Fruit fly (Drosophila melanogaster) whole organism, embryonic: ENCODE measurements around the gene dor.

Experiments
- Antp ChIP-seq: fragments of 200-800 bp; sonication (Bioruptor generic); optimal IDR thresholded peaks from 3 replicates; lab custom pipeline; 2016; ENCODE audit warnings: missing biosample characterization, missing genetic modification characterization
- CG10979 ChIP-seq: fragments of 200-800 bp; sonication (Bioruptor generic); optimal IDR thresholded peaks from 2 replicates; lab custom pipeline; 2018; ENCODE audit warnings: missing biosample characterization, mild to moderate bottlenecking, missing genetic modification characterization, moderate library complexity
- CG12071 ChIP-seq: fragments of 200-800 bp; sonication (Bioruptor generic); optimal IDR thresholded peaks from 3 replicates; lab custom pipeline; 2018; ENCODE audit warnings: missing biosample characterization, mild to moderate bottlenecking, missing genetic modification characterization
- CG12659 ChIP-seq: fragments of 200-800 bp; sonication (Bioruptor generic); optimal IDR thresholded peaks from 3 replicates; lab custom pipeline; 2017; ENCODE audit warnings: mild to moderate bottlenecking, missing biosample characterization, missing genetic modification reagents, missing genetic modification characterization
- CG13624 ChIP-seq: fragments of 200-800 bp; sonication (Bioruptor generic); optimal IDR thresholded peaks from 2 replicates; lab custom pipeline; 2016; ENCODE audit warnings: missing biosample characterization, missing genetic modification characterization
- CG1529 ChIP-seq: fragments of 200-800 bp; sonication (Bioruptor generic); optimal IDR thresholded peaks from 3 replicates; lab custom pipeline; 2018; ENCODE audit warnings: missing biosample characterization, missing genetic modification characterization
- CG1647 ChIP-seq: fragments of 200-800 bp; sonication (Bioruptor generic); optimal IDR thresholded peaks from 3 replicates; lab custom pipeline; 2016; ENCODE audit warnings: missing biosample characterization, missing genetic modification characterization
- CG18262 ChIP-seq: fragments of 200-800 bp; optimal IDR thresholded peaks from 3 replicates; lab custom pipeline; 2019; ENCODE audit warnings: missing biosample characterization, mild to moderate bottlenecking, missing genetic modification characterization, moderate library complexity
- CG3838 ChIP-seq: fragments of 200-800 bp; sonication (Bioruptor generic); optimal IDR thresholded peaks from 3 replicates; lab custom pipeline; 2016; ENCODE audit warnings: missing biosample characterization, missing genetic modification characterization
- CG5245 ChIP-seq: fragments of 200-800 bp; sonication (Bioruptor generic); optimal IDR thresholded peaks from 3 replicates; lab custom pipeline; 2016; ENCODE audit warnings: missing biosample characterization, missing genetic modification characterization
- CG7372 ChIP-seq: fragments of 200-800 bp; sonication (Bioruptor generic); IDR thresholded peaks from 2 replicates; pipeline ENCODE4 v1.3.6; 2022; ENCODE audit warnings: missing biosample characterization, missing genetic modification characterization
- CG9817 ChIP-seq: fragments of 200-800 bp; sonication (Bioruptor generic); optimal IDR thresholded peaks from 2 replicates; lab custom pipeline; 2018; ENCODE audit warnings: missing biosample characterization, mild to moderate bottlenecking, missing genetic modification characterization, moderate library complexity
- CG9932 ChIP-seq: fragments of 200-800 bp; sonication (Bioruptor generic); IDR thresholded peaks from 2 replicates; pipeline ENCODE4 v1.3.6; 2022; ENCODE audit warnings: missing biosample characterization, missing genetic modification characterization
- CTCF ChIP-seq: fragments of 200-800 bp; sonication (Bioruptor generic); optimal IDR thresholded peaks from 2 replicates; lab custom pipeline; 2017; ENCODE audit warnings: missing biosample characterization, mild to moderate bottlenecking, missing genetic modification characterization, moderate library complexity
- Camta ChIP-seq: fragments of 200-800 bp; sonication (Bioruptor generic); optimal IDR thresholded peaks from 2 replicates; lab custom pipeline; 2016; ENCODE audit warnings: missing biosample characterization, missing genetic modification characterization
- Chrac-16 ChIP-seq: fragments of 200-800 bp; sonication (Bioruptor generic); optimal IDR thresholded peaks from 3 replicates; lab custom pipeline; 2016; ENCODE audit warnings: missing biosample characterization, missing genetic modification characterization
- D19A ChIP-seq: fragments of 200-800 bp; optimal IDR thresholded peaks from 3 replicates; lab custom pipeline; 2019; ENCODE audit warnings: missing biosample characterization, mild to moderate bottlenecking, missing genetic modification characterization, moderate library complexity
- Dip2 ChIP-seq: fragments of 200-800 bp; sonication (Bioruptor generic); IDR thresholded peaks from 2 replicates; pipeline ENCODE4 v1.3.6; 2022; ENCODE audit warnings: missing biosample characterization, missing genetic modification characterization
- E2f1 ChIP-seq: fragments of 200-800 bp; sonication (Bioruptor generic); IDR thresholded peaks from 2 replicates; pipeline ENCODE4 v1.3.6; 2022; ENCODE audit warnings: missing biosample characterization, missing genetic modification characterization
- Eip74EF ChIP-seq, 2 experiments: fragments of 200-800 bp in 1 of 2; fragments of >200 bp in 1 of 2; sonication (Bioruptor generic) in 1 of 2; optimal IDR thresholded peaks; 2 replicates each; lab custom pipeline; 2017 to 2019; ENCODE audit warnings: missing biosample characterization in 2 of 2, missing genetic modification characterization in 2 of 2, mild to moderate bottlenecking in 1 of 2, moderate library complexity in 1 of 2
- GATAe ChIP-seq: fragments of 200-800 bp; sonication (Bioruptor generic); conservative IDR thresholded peaks from 2 replicates; pipeline ENCODE4 v1.3.6; 2022; ENCODE audit warnings: missing biosample characterization, missing genetic modification characterization
- Gsc ChIP-seq: fragments of 200-800 bp; sonication (Bioruptor generic); IDR thresholded peaks from 2 replicates; pipeline ENCODE4 v1.3.6; 2022; ENCODE audit warnings: missing biosample characterization, missing genetic modification characterization
- H15 ChIP-seq: fragments of 200-800 bp; sonication (Bioruptor generic); IDR thresholded peaks from 3 replicates; pipeline ENCODE4 v1.3.6; 2022; ENCODE audit warnings: missing biosample characterization, missing genetic modification characterization
- H2.0 ChIP-seq: fragments of 200-800 bp; sonication (Bioruptor generic); IDR thresholded peaks from 2 replicates; pipeline ENCODE4 v1.3.6; 2022; ENCODE audit warnings: missing biosample characterization, missing genetic modification characterization
- HLH4C ChIP-seq: fragments of 200-800 bp; sonication (Bioruptor generic); IDR thresholded peaks from 3 replicates; pipeline ENCODE4 v1.3.6; 2022; ENCODE audit warnings: missing biosample characterization, missing genetic modification characterization; ENCODE audit not compliant: partially characterized antibody
- Hr3 ChIP-seq: fragments of 200-800 bp; sonication (Bioruptor generic); optimal IDR thresholded peaks from 3 replicates; lab custom pipeline; 2016; ENCODE audit warnings: missing biosample characterization, missing genetic modification characterization
- Mad ChIP-seq: fragments of 200-800 bp; sonication (Bioruptor generic); optimal IDR thresholded peaks from 2 replicates; lab custom pipeline; 2016; ENCODE audit warnings: missing biosample characterization, missing genetic modification characterization
- Myb ChIP-seq: fragments of 200-800 bp; sonication (Bioruptor generic); optimal IDR thresholded peaks from 2 replicates; lab custom pipeline; 2016; ENCODE audit warnings: missing biosample characterization, missing genetic modification characterization
- Scr ChIP-seq: fragments of 200-800 bp; sonication (Bioruptor generic); IDR thresholded peaks from 2 replicates; pipeline ENCODE4 v1.3.6; 2022; ENCODE audit warnings: missing biosample characterization, missing genetic modification characterization; ENCODE audit not compliant: partially characterized antibody
- Sry-δ ChIP-seq: fragments of 200-800 bp; sonication (Bioruptor generic); optimal IDR thresholded peaks from 2 replicates; lab custom pipeline; 2016; ENCODE audit warnings: missing biosample characterization, missing genetic modification characterization
- Trl ChIP-seq, 3 experiments: fragments of >200 bp in 2 of 3; fragments of 200-800 bp in 1 of 3; sonication (Bioruptor generic) in 1 of 3; optimal IDR thresholded peaks; 2 replicates in 1 of 3; 3 replicates in 2 of 3; lab custom pipeline; 2016 to 2017; ENCODE audit warnings: missing biosample characterization in 1 of 3, missing genetic modification characterization in 1 of 3
- Vsx1 ChIP-seq: fragments of 200-800 bp; sonication (Bioruptor generic); optimal IDR thresholded peaks from 2 replicates; lab custom pipeline; 2017; ENCODE audit warnings: missing biosample characterization, mild to moderate bottlenecking, missing genetic modification characterization, missing genetic modification reagents
- Xbp1 ChIP-seq: fragments of 200-800 bp; sonication (Bioruptor generic); optimal IDR thresholded peaks from 3 replicates; lab custom pipeline; 2016; ENCODE audit warnings: missing biosample characterization, mild to moderate bottlenecking, missing genetic modification characterization
- cato ChIP-seq: fragments of 200-800 bp; sonication (Bioruptor generic); optimal IDR thresholded peaks from 2 replicates; lab custom pipeline; 2016; ENCODE audit warnings: missing biosample characterization, missing genetic modification characterization, borderline replicate concordance
- croc ChIP-seq: fragments of 200-800 bp; sonication (Bioruptor generic); conservative IDR thresholded peaks from 3 replicates; pipeline ENCODE4 v1.3.6; 2022; ENCODE audit warnings: missing biosample characterization, missing genetic modification characterization
- dpn ChIP-seq, 2 experiments: fragments of 200-800 bp; sonication (Bioruptor generic); optimal IDR thresholded peaks; 3 replicates each; lab custom pipeline; 2016; ENCODE audit warnings: missing biosample characterization in 2 of 2, missing genetic modification characterization in 2 of 2
- eyg ChIP-seq: fragments of 200-800 bp; sonication (Bioruptor generic); optimal IDR thresholded peaks from 3 replicates; lab custom pipeline; 2016; ENCODE audit warnings: missing biosample characterization, missing genetic modification characterization
- grn ChIP-seq: fragments of 200-800 bp; sonication (Bioruptor generic); optimal IDR thresholded peaks from 3 replicates; lab custom pipeline; 2017; ENCODE audit warnings: missing biosample characterization, missing genetic modification characterization
- kay ChIP-seq: fragments of 200-800 bp; sonication (Bioruptor generic); optimal IDR thresholded peaks from 2 replicates; lab custom pipeline; 2016; ENCODE audit warnings: missing biosample characterization, missing genetic modification characterization
- lab ChIP-seq: fragments of 200-800 bp; sonication (Bioruptor generic); optimal IDR thresholded peaks from 3 replicates; lab custom pipeline; 2017; ENCODE audit warnings: missing biosample characterization, missing genetic modification characterization, mild to moderate bottlenecking, moderate library complexity, missing genetic modification reagents
- lmd ChIP-seq: fragments of 200-800 bp; sonication (Bioruptor generic); IDR thresholded peaks from 2 replicates; pipeline ENCODE4 v1.3.6; 2022; ENCODE audit warnings: missing biosample characterization, missing genetic modification characterization
- maf-S ChIP-seq: fragments of 200-800 bp; sonication (Bioruptor generic); optimal IDR thresholded peaks from 2 replicates; lab custom pipeline; 2016; ENCODE audit warnings: missing biosample characterization, missing genetic modification characterization
- nerfin-2 ChIP-seq: fragments of 200-800 bp; sonication (Bioruptor generic); IDR thresholded peaks from 2 replicates; pipeline ENCODE4 v1.3.6; 2022; ENCODE audit warnings: missing biosample characterization, missing genetic modification characterization; ENCODE audit not compliant: partially characterized antibody
- nom ChIP-seq: fragments of 200-800 bp; sonication (Bioruptor generic); optimal IDR thresholded peaks from 2 replicates; lab custom pipeline; 2017; ENCODE audit warnings: missing biosample characterization, missing genetic modification characterization, mild to moderate bottlenecking, moderate library complexity, missing genetic modification reagents
- sr ChIP-seq: fragments of 200-800 bp; sonication (Bioruptor generic); IDR thresholded peaks from 3 replicates; pipeline ENCODE4 v1.3.6; 2022; ENCODE audit warnings: missing biosample characterization, missing genetic modification characterization
- stc ChIP-seq: fragments of 200-800 bp; sonication (Bioruptor generic); IDR thresholded peaks from 2 replicates; pipeline ENCODE4 v1.3.6; 2022; ENCODE audit warnings: missing biosample characterization, missing genetic modification characterization
- trem ChIP-seq: fragments of 200-800 bp; optimal IDR thresholded peaks from 3 replicates; lab custom pipeline; 2019; ENCODE audit warnings: missing biosample characterization, mild to moderate bottlenecking, missing genetic modification characterization, moderate library complexity
- ttk ChIP-seq: fragments of 200-800 bp; sonication (Bioruptor generic); IDR thresholded peaks from 2 replicates; pipeline ENCODE4 v2.1.2; 2022; ENCODE audit warnings: missing biosample characterization, missing genetic modification characterization
- wdn ChIP-seq: fragments of 200-800 bp; sonication (Bioruptor generic); IDR thresholded peaks from 2 replicates; pipeline ENCODE4 v1.3.6; 2022; ENCODE audit warnings: missing biosample characterization, missing genetic modification characterization

dor gene

DNA sequence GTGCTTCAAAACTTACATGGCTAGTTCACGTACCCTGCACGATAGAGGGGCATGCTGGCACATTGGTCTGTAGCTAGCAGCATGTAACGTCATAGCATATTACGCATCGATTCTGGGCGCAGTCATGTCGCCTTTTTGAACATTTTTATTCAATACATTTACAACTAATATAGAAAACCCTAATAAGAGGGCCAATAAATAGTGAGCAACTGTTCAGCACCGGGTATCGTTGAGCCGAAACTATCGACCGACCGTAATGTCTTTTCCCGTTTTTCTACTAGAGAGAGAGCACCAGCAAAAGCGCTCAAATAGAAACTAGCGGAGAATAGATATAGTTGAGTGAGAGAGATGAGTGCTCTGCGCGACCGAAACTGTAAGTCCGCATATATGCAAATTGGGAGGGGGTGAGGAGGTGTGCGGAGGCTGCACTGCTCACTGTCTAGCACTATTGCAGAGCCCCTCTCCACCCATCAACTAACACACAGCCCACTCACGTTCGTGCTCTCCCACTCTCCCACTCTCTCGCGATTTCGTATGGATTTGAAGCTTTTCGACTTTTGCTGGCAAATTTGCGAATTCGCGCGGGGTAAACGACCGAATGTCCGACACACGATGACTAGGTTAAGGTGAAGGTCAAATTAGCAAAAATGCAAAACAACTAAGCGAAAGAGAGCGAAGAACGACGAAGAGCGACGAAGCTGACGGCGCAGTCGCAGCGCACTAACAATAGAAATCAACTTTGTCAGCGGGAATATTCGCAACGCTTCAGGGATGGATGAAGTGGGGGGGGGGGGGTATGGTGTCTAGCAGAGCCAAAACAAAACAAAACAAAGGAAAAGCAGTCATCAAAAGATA is 45.9 kb upstream of the dor start (continued):
- TF ChIP-seq dpn (GFP tag; optimal IDR thresholded peaks at IDR 0.05; lab: Kevin White, UChicago), result peak; percentile 86 to 88
- peak; percentile 48; the same call in 1 of the 2 replicates for TF ChIP-seq Gsc (GFP tag; lab: Robert Waterston, UW)
- peak; percentile 69 for TF ChIP-seq wdn
- peak; percentile 82 for TF ChIP-seq Hr3 (GFP tag; lab: Kevin White, UChicago)
- TF ChIP-seq Chrac-16 (GFP tag; lab: Kevin White, UChicago), result peak; percentile 83
- TF ChIP-seq HLH4C (GFP tag; lab: Robert Waterston, UW), result no peak
- peak; percentile 57 to 73 for TF ChIP-seq Trl (optimal IDR thresholded peaks at IDR 0.05; lab: Kevin White, UChicago)
- peak; percentile 62 for TF ChIP-seq Trl (GFP tag; optimal IDR thresholded peaks at IDR 0.05; lab: Kevin White, UChicago)
- peak; percentile 50 for TF ChIP-seq CG7372
- TF ChIP-seq Vsx1 (GFP tag; lab: Kevin White, UChicago), result no peak
- peak; percentile 74 for TF ChIP-seq Camta (GFP tag; lab: Kevin White, UChicago)
- TF ChIP-seq H2.0 (GFP tag; lab: Robert Waterston, UW), result peak; percentile 65; the same call in 1 of the 2 replicates
- TF ChIP-seq Antp (GFP tag; lab: Kevin White, UChicago), result peak; percentile 84
- TF ChIP-seq CG9817, result peak; percentile 80
- peak; percentile 83 for TF ChIP-seq lab (GFP tag; lab: Kevin White, UChicago)
- TF ChIP-seq CG1529, result peak; percentile 42
- TF ChIP-seq CG1647 (GFP tag; lab: Kevin White, UChicago), result peak; percentile 77
- no peak for TF ChIP-seq nerfin-2 (GFP tag; lab: Robert Waterston, UW)
- peak; percentile 62 for TF ChIP-seq cato (GFP tag; lab: Kevin White, UChicago)
- TF ChIP-seq CG9932 (GFP tag; lab: Robert Waterston, UW), result peak; percentile 89
- TF ChIP-seq Eip74EF (GFP tag; optimal IDR thresholded peaks at IDR 0.05; lab: Kevin White, UChicago), result peak in 1 of 2 experiments; percentile 71
- TF ChIP-seq sr (GFP tag; lab: Robert Waterston, UW), result no peak
- TF ChIP-seq Sry-δ (GFP tag; lab: Kevin White, UChicago), result no peak
- TF ChIP-seq kay (GFP tag; lab: Kevin White, UChicago), result peak; percentile 77
- TF ChIP-seq lmd (GFP tag; lab: Robert Waterston, UW), result peak; percentile 92
- peak; percentile 79 for TF ChIP-seq E2f1
- TF ChIP-seq trem, result peak; percentile 14
- peak; percentile 83 for TF ChIP-seq H15 (GFP tag; lab: Robert Waterston, UW)
- TF ChIP-seq grn, result no peak
- TF ChIP-seq CG5245 (GFP tag; lab: Kevin White, UChicago), result peak; percentile 50
- peak; percentile 71 for TF ChIP-seq Myb (GFP tag; lab: Kevin White, UChicago)
- TF ChIP-seq CG12071 (GFP tag; lab: Kevin White, UChicago), result peak; percentile 73
- TF ChIP-seq nom (GFP tag; lab: Kevin White, UChicago), result no peak
- peak; percentile 59 for TF ChIP-seq D19A (tag; lab: Kevin White, UChicago)
- TF ChIP-seq stc, result peak; percentile 61
- no peak for TF ChIP-seq CTCF (GFP tag; lab: Kevin White, UChicago)
- TF ChIP-seq croc, result peak; percentile 64; the same call in 2 of the 3 replicates
- TF ChIP-seq CG3838 (GFP tag; lab: Kevin White, UChicago), result peak; percentile 58
- peak; percentile 58 for TF ChIP-seq CG12659 (GFP tag; lab: Kevin White, UChicago)
- TF ChIP-seq GATAe (GFP tag; lab: Robert Waterston, UW), result peak; percentile 59; the same call in 1 of the 2 replicates
- TF ChIP-seq ttk (GFP tag; lab: Robert Waterston, UW), result peak; percentile 81
- no peak for TF ChIP-seq Scr
- TF ChIP-seq Dip2, result no peak
- TF ChIP-seq CG18262 (tag; lab: Kevin White, UChicago), result peak; percentile 62
- TF ChIP-seq Xbp1 (GFP tag; lab: Kevin White, UChicago), result peak; percentile 86
- peak; percentile 66 for TF ChIP-seq maf-S (GFP tag; lab: Kevin White, UChicago)
- peak; percentile 52 for TF ChIP-seq CG10979
- peak; percentile 71 for TF ChIP-seq Mad (GFP tag; lab: Kevin White, UChicago)
- peak; percentile 43 for TF ChIP-seq eyg (GFP tag; lab: Kevin White, UChicago)
- TF ChIP-seq CG13624, result peak; percentile 91
